Fruit fly (Drosophila melanogaster) whole organism, embryonic: Measurements from ENCODE around the gene CG34293.
A peak's percentile ranks its signal among the peaks of the same experiment; 100 is the strongest.

Source experiments
- Blimp-1 ChIP-seq: fragments of 200-800 bp; sonication (Bioruptor generic); optimal IDR thresholded peaks from 3 replicates; lab custom pipeline; 2018; ENCODE audit warnings: missing biosample characterization, missing genetic modification characterization, mild to moderate bottlenecking, moderate library complexity, missing genetic modification reagents
- CG10654 ChIP-seq: fragments of 200-800 bp; sonication (Bioruptor generic); optimal IDR thresholded peaks from 2 replicates; lab custom pipeline; 2016; ENCODE audit warnings: missing biosample characterization, missing genetic modification characterization
- CG11085 ChIP-seq: fragments of 200-800 bp; sonication (Bioruptor generic); IDR thresholded peaks from 2 replicates; pipeline ENCODE4 v1.3.6; 2022; ENCODE audit warnings: missing biosample characterization, missing genetic modification characterization
- CG11560 ChIP-seq: fragments of 200-800 bp; sonication (Bioruptor generic); IDR thresholded peaks from 3 replicates; pipeline ENCODE4 v1.3.6; 2022; ENCODE audit warnings: missing biosample characterization, missing genetic modification characterization
- CG11695 ChIP-seq: fragments of 200-800 bp; sonication (Bioruptor generic); IDR thresholded peaks from 3 replicates; pipeline ENCODE4 v1.3.6; 2022; ENCODE audit warnings: missing biosample characterization, missing genetic modification characterization
- CG13624 ChIP-seq: fragments of 200-800 bp; sonication (Bioruptor generic); optimal IDR thresholded peaks from 2 replicates; lab custom pipeline; 2016; ENCODE audit warnings: missing biosample characterization, missing genetic modification characterization
- CG14050 ChIP-seq: fragments of 200-800 bp; sonication (Bioruptor generic); IDR thresholded peaks from 3 replicates; pipeline ENCODE4 v1.3.6; 2022; ENCODE audit warnings: missing biosample characterization, missing genetic modification characterization
- CG15011 ChIP-seq: fragments of 200-800 bp; sonication (Bioruptor generic); optimal IDR thresholded peaks from 3 replicates; lab custom pipeline; 2018; ENCODE audit warnings: missing biosample characterization, mild to moderate bottlenecking, missing genetic modification characterization
- CG17568 ChIP-seq: fragments of 200-800 bp; sonication (Bioruptor generic); optimal IDR thresholded peaks from 2 replicates; lab custom pipeline; 2018; ENCODE audit warnings: missing biosample characterization, mild to moderate bottlenecking, missing genetic modification characterization, moderate library complexity
- CG1792 ChIP-seq: fragments of 200-800 bp; sonication (Bioruptor generic); optimal IDR thresholded peaks from 2 replicates; lab custom pipeline; 2016; ENCODE audit warnings: missing biosample characterization, missing genetic modification characterization
- CG3281 ChIP-seq: fragments of 200-800 bp; sonication (Bioruptor generic); optimal IDR thresholded peaks from 3 replicates; lab custom pipeline; 2017; ENCODE audit warnings: missing biosample characterization, mild to moderate bottlenecking, missing genetic modification characterization
- CG4404 ChIP-seq: fragments of 200-800 bp; sonication (Bioruptor generic); IDR thresholded peaks from 2 replicates; pipeline ENCODE4 v1.3.6; 2022; ENCODE audit warnings: missing biosample characterization, missing genetic modification characterization
- CG4617 ChIP-seq: fragments of 200-800 bp; sonication (Bioruptor generic); optimal IDR thresholded peaks from 3 replicates; lab custom pipeline; 2016; ENCODE audit warnings: missing biosample characterization, missing genetic modification characterization, borderline replicate concordance
- CG4730 ChIP-seq: fragments of 200-800 bp; sonication (Bioruptor generic); IDR thresholded peaks from 2 replicates; pipeline ENCODE4 v1.3.6; 2022; ENCODE audit warnings: missing biosample characterization, missing genetic modification characterization
- CG5180 ChIP-seq: fragments of 200-800 bp; sonication (Bioruptor generic); optimal IDR thresholded peaks from 3 replicates; lab custom pipeline; 2017; ENCODE audit warnings: missing biosample characterization, missing genetic modification characterization, mild to moderate bottlenecking, moderate library complexity, missing genetic modification reagents
- CG5245 ChIP-seq: fragments of 200-800 bp; sonication (Bioruptor generic); optimal IDR thresholded peaks from 3 replicates; lab custom pipeline; 2016; ENCODE audit warnings: missing biosample characterization, missing genetic modification characterization
- CG6175 ChIP-seq: fragments of 200-800 bp; sonication (Bioruptor generic); IDR thresholded peaks from 3 replicates; pipeline ENCODE4 v1.3.6; 2022; ENCODE audit warnings: missing biosample characterization, missing genetic modification characterization
- CG7556 ChIP-seq: fragments of 200-800 bp; sonication (Bioruptor generic); optimal IDR thresholded peaks from 2 replicates; lab custom pipeline; 2017; ENCODE audit warnings: missing biosample characterization, mild to moderate bottlenecking, missing genetic modification characterization
- CG7928 ChIP-seq: fragments of 200-800 bp; sonication (Bioruptor generic); optimal IDR thresholded peaks from 2 replicates; lab custom pipeline; 2017; ENCODE audit warnings: missing biosample characterization, mild to moderate bottlenecking, missing genetic modification characterization
- CG7987 ChIP-seq: fragments of 200-800 bp; sonication (Bioruptor generic); optimal IDR thresholded peaks from 2 replicates; lab custom pipeline; 2018; ENCODE audit warnings: missing biosample characterization, mild to moderate bottlenecking, missing genetic modification characterization, moderate library complexity
- CG8388 ChIP-seq: fragments of 200-800 bp; sonication (Bioruptor generic); optimal IDR thresholded peaks from 2 replicates; lab custom pipeline; 2019; ENCODE audit warnings: missing biosample characterization, mild to moderate bottlenecking, missing genetic modification characterization, moderate library complexity
- D ChIP-seq, 2 experiments: fragments of 200-800 bp in 1 of 2; fragments of >200 bp in 1 of 2; sonication (Bioruptor generic) in 1 of 2; optimal IDR thresholded peaks; 2 replicates in 1 of 2; 3 replicates in 1 of 2; lab custom pipeline; 2017; ENCODE audit warnings: mild to moderate bottlenecking in 1 of 2, missing biosample characterization in 1 of 2, missing genetic modification characterization in 1 of 2, missing genetic modification reagents in 1 of 2
- Dll ChIP-seq: fragments of 200-800 bp; sonication (Bioruptor generic); IDR thresholded peaks from 4 replicates; pipeline ENCODE4 v1.3.6; 2022; ENCODE audit warnings: missing biosample characterization, missing genetic modification characterization; ENCODE audit not compliant: partially characterized antibody
- HLHmδ ChIP-seq: fragments of 200-800 bp; sonication (Bioruptor generic); optimal IDR thresholded peaks from 2 replicates; lab custom pipeline; 2018; ENCODE audit warnings: missing biosample characterization, mild to moderate bottlenecking, missing genetic modification characterization, moderate library complexity
- HmgZ ChIP-seq: fragments of 200-800 bp; sonication (Bioruptor generic); optimal IDR thresholded peaks from 2 replicates; lab custom pipeline; 2018; ENCODE audit warnings: missing biosample characterization, mild to moderate bottlenecking, missing genetic modification characterization
- MBD-R2 ChIP-seq: fragments of 200-800 bp; sonication (Bioruptor generic); IDR thresholded peaks from 2 replicates; pipeline ENCODE4 v1.3.6; 2022; ENCODE audit warnings: missing biosample characterization, missing genetic modification characterization
- Mrtf ChIP-seq: fragments of 200-800 bp; sonication (Bioruptor generic); IDR thresholded peaks from 3 replicates; pipeline ENCODE4 v1.3.6; 2022; ENCODE audit warnings: missing biosample characterization, missing genetic modification characterization
- Nf-YA ChIP-seq: fragments of 200-800 bp; sonication (Bioruptor generic); IDR thresholded peaks from 2 replicates; pipeline ENCODE4 v1.3.6; 2022; ENCODE audit warnings: missing biosample characterization, missing genetic modification characterization
- Oaz ChIP-seq: fragments of 200-800 bp; sonication (Bioruptor generic); IDR thresholded peaks from 2 replicates; pipeline ENCODE4 v1.3.6; 2022; ENCODE audit warnings: missing biosample characterization, missing genetic modification characterization
- Vsx1 ChIP-seq: fragments of 200-800 bp; sonication (Bioruptor generic); optimal IDR thresholded peaks from 2 replicates; lab custom pipeline; 2017; ENCODE audit warnings: missing biosample characterization, mild to moderate bottlenecking, missing genetic modification characterization, missing genetic modification reagents
- Xrp1 ChIP-seq: fragments of 200-800 bp; sonication (Bioruptor generic); IDR thresholded peaks from 2 replicates; pipeline ENCODE4 v1.3.6; 2022; ENCODE audit warnings: missing biosample characterization, missing genetic modification characterization
- ato ChIP-seq: fragments of 200-800 bp; sonication (Bioruptor generic); IDR thresholded peaks from 2 replicates; pipeline ENCODE4 v1.3.6; 2022; ENCODE audit warnings: missing biosample characterization, missing genetic modification characterization; ENCODE audit not compliant: partially characterized antibody
- cas ChIP-seq: fragments of 200-800 bp; sonication (Bioruptor generic); IDR thresholded peaks from 2 replicates; pipeline ENCODE4 v1.3.6; 2022; ENCODE audit warnings: missing biosample characterization, missing genetic modification characterization
- crol ChIP-seq: fragments of 200-800 bp; sonication (Bioruptor generic); IDR thresholded peaks from 2 replicates; pipeline ENCODE4 v1.3.6; 2022; ENCODE audit warnings: missing biosample characterization, missing genetic modification characterization
- eve ChIP-seq, 2 experiments: fragments of >200 bp; optimal IDR thresholded peaks; 2 replicates each; lab custom pipeline; 2017; ENCODE audit warnings: missing biosample characterization in 2 of 2, missing genetic modification characterization in 2 of 2
- fd96Cb ChIP-seq: fragments of 200-800 bp; sonication (Bioruptor generic); optimal IDR thresholded peaks from 2 replicates; lab custom pipeline; 2018; ENCODE audit warnings: missing biosample characterization, mild to moderate bottlenecking, missing genetic modification characterization, moderate library complexity
- gem ChIP-seq: fragments of 200-800 bp; sonication (Bioruptor generic); optimal IDR thresholded peaks from 2 replicates; lab custom pipeline; 2019; ENCODE audit warnings: missing biosample characterization, mild to moderate bottlenecking, missing genetic modification characterization, moderate library complexity
- hth ChIP-seq: fragments of >200 bp; optimal IDR thresholded peaks from 2 replicates; lab custom pipeline; 2017; ENCODE audit warnings: inconsistent platforms
- ind ChIP-seq: fragments of 200-800 bp; sonication (Bioruptor generic); optimal IDR thresholded peaks from 3 replicates; lab custom pipeline; 2016; ENCODE audit warnings: missing biosample characterization, missing genetic modification characterization
- inv ChIP-seq: fragments of 200-800 bp; sonication (Bioruptor generic); IDR thresholded peaks from 2 replicates; pipeline ENCODE4 v1.3.6; 2022; ENCODE audit warnings: missing biosample characterization, missing genetic modification characterization; ENCODE audit not compliant: partially characterized antibody
- jing ChIP-seq: fragments of 200-800 bp; sonication (Bioruptor generic); optimal IDR thresholded peaks from 2 replicates; lab custom pipeline; 2018; ENCODE audit warnings: missing biosample characterization, mild to moderate bottlenecking, missing genetic modification characterization
- maf-S ChIP-seq: fragments of 200-800 bp; sonication (Bioruptor generic); optimal IDR thresholded peaks from 2 replicates; lab custom pipeline; 2016; ENCODE audit warnings: missing biosample characterization, missing genetic modification characterization
- nau ChIP-seq: fragments of 200-800 bp; sonication (Bioruptor generic); optimal IDR thresholded peaks from 3 replicates; lab custom pipeline; 2017; ENCODE audit warnings: missing biosample characterization, mild to moderate bottlenecking, missing genetic modification characterization, missing genetic modification reagents
- oc ChIP-seq: fragments of 200-800 bp; sonication (Bioruptor generic); optimal IDR thresholded peaks from 2 replicates; lab custom pipeline; 2018; ENCODE audit warnings: missing biosample characterization, mild to moderate bottlenecking, missing genetic modification characterization, moderate library complexity
- peb ChIP-seq: fragments of 200-800 bp; sonication (Bioruptor generic); IDR thresholded peaks from 2 replicates; pipeline ENCODE4 v1.3.6; 2022; ENCODE audit warnings: missing biosample characterization, missing genetic modification characterization
- pnt ChIP-seq: fragments of 200-800 bp; sonication (Bioruptor generic); optimal IDR thresholded peaks from 3 replicates; lab custom pipeline; 2016; ENCODE audit warnings: missing biosample characterization, missing genetic modification characterization
- ssp ChIP-seq: fragments of 200-800 bp; sonication (Bioruptor generic); IDR thresholded peaks from 2 replicates; pipeline ENCODE4 v1.3.6; 2022; ENCODE audit warnings: missing biosample characterization, missing genetic modification characterization
- sug ChIP-seq: fragments of 200-800 bp; optimal IDR thresholded peaks from 2 replicates; lab custom pipeline; 2019; ENCODE audit warnings: missing biosample characterization, mild to moderate bottlenecking, missing genetic modification characterization, moderate library complexity
- tup ChIP-seq: fragments of 200-800 bp; sonication (Bioruptor generic); optimal IDR thresholded peaks from 2 replicates; lab custom pipeline; 2016; ENCODE audit warnings: missing biosample characterization, mild to moderate bottlenecking, missing genetic modification characterization, moderate library complexity
- wdn ChIP-seq: fragments of 200-800 bp; sonication (Bioruptor generic); IDR thresholded peaks from 2 replicates; pipeline ENCODE4 v1.3.6; 2022; ENCODE audit warnings: missing biosample characterization, missing genetic modification characterization
- zen2 ChIP-seq: fragments of 200-800 bp; sonication (Bioruptor generic); IDR thresholded peaks from 3 replicates; pipeline ENCODE4 v1.3.6; 2022; ENCODE audit warnings: missing biosample characterization, missing genetic modification characterization; ENCODE audit not compliant: partially characterized antibody

The CG34293 gene

DNA sequence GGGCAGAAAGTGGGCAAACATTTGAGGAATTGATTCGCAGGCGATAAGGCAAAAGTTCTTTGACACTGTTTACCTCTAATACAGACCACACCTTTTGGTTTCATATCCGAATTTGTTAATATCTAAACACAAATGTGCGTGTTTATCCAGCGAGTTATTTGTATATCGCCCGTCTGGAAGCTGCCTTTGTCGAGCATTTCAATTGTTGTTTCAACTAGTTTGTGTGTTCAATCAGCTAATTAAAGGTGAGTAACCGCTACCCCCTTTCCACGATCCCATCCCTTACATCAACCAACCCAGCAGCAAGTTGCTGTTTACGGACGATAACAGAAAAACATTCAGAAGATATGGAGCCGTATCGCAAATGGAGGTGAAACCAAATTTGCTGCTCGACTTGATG, 34.0 kb downstream of the CG34293 start (continued):
- TF ChIP-seq CG11695 (0 out of 3 replicates have a peak, but pooled peaks have one; percentile 42), wdn (no peak), eve (GFP tag; optimal IDR thresholded peaks at IDR 0.05; lab: Kevin White, UChicago) (no peak), ssp (GFP tag; lab: Robert Waterston, UW) (no peak), hth (no peak), sug (tag; lab: Kevin White, UChicago) (peak; percentile 0), CG4404 (GFP tag; lab: Robert Waterston, UW) (no peak), Nf-YA (GFP tag; lab: Robert Waterston, UW) (no peak), CG7987 (GFP tag; lab: Kevin White, UChicago) (peak; percentile 75), tup (GFP tag; lab: Kevin White, UChicago) (peak; percentile 4), Xrp1 (peak; percentile 32; the same call in 1 of the 2 replicates), CG14050 (no peak), oc (tag; lab: Kevin White, UChicago) (no peak), fd96Cb (tag; lab: Kevin White, UChicago) (no peak), CG17568 (GFP tag; lab: Kevin White, UChicago) (no peak), CG8388 (GFP tag; lab: Kevin White, UChicago) (no peak), HLHmδ (no peak), Vsx1 (peak; percentile 71), CG11085 (peak; percentile 46; the same call in 1 of the 2 replicates), Blimp-1 (GFP tag; lab: Kevin White, UChicago) (peak; percentile 1), inv (no peak), CG3281 (GFP tag; lab: Kevin White, UChicago) (peak; percentile 79), Mrtf (GFP tag; lab: Robert Waterston, UW) (0 out of 3 replicates have a peak, but pooled peaks have one; percentile 29), CG4617 (no peak), ato (no peak), MBD-R2 (no peak; the same call in 1 of the 2 replicates), nau (GFP tag; lab: Kevin White, UChicago) (no peak), CG5245 (GFP tag; lab: Kevin White, UChicago) (no peak), CG11560 (tag; lab: Robert Waterston, UW) (no peak; the same call in 2 of the 3 replicates), CG7556 (GFP tag; lab: Kevin White, UChicago) (peak; percentile 34), CG13624 (GFP tag; lab: Kevin White, UChicago) (peak; percentile 32), pnt (GFP tag; lab: Kevin White, UChicago) (no peak), HmgZ (tag; lab: Kevin White, UChicago) (peak; percentile 54), maf-S (peak; percentile 16), ind (GFP tag; lab: Kevin White, UChicago) (no peak), cas (GFP tag; lab: Robert Waterston, UW) (no peak), CG6175 (GFP tag; lab: Robert Waterston, UW) (no peak), CG1792 (GFP tag; lab: Kevin White, UChicago) (peak; percentile 15), jing (GFP tag; lab: Kevin White, UChicago) (no peak), CG4730 (GFP tag; lab: Robert Waterston, UW) (no peak), Oaz (no peak), zen2 (no peak), gem (tag; lab: Kevin White, UChicago) (peak; percentile 30), CG7928 (peak; percentile 9), CG5180 (GFP tag; lab: Kevin White, UChicago) (peak; percentile 35), crol (GFP tag; lab: Robert Waterston, UW) (no peak), CG10654 (peak; percentile 16), peb (GFP tag; lab: Robert Waterston, UW) (no peak), Dll (GFP tag; lab: Robert Waterston, UW) (no peak), CG15011 (GFP tag; lab: Kevin White, UChicago) (peak; percentile 56), D (optimal IDR thresholded peaks at IDR 0.05; lab: Kevin White, UChicago) (no peak), D (GFP tag; optimal IDR thresholded peaks at IDR 0.05; lab: Kevin White, UChicago) (no peak)
